Worm (Caenorhabditis elegans): ENCODE measurements around the gene atgp-1.

ce11 chrIV:17223474-17223873 is 45.7 kb upstream of the atgp-1 start, which contains the start of gene Y116A8B.4:
- TF ChIP-seq unc-62 (GFP tag; optimal IDR thresholded peaks at IDR 0.05) (no peak), tbx-8 (GFP tag; optimal IDR thresholded peaks at IDR 0.05) (no peak), hlh-1 (tag; optimal IDR thresholded peaks at IDR 0.05) (no peak), elt-1 (tag; optimal IDR thresholded peaks at IDR 0.05; ENCODE audit: borderline replicate concordance, insufficient read depth) (no peak), ceh-83 (GFP tag; optimal IDR thresholded peaks at IDR 0.05) (no peak), nhr-28 (tag; optimal IDR thresholded peaks at IDR 0.05) (no peak), lin-32 (GFP tag; optimal IDR thresholded peaks at IDR 0.05) (no peak), ztf-11 (tag; optimal IDR thresholded peaks at IDR 0.05) (no peak), nhr-237 (tag; optimal IDR thresholded peaks at IDR 0.05) (no peak)
